Worm (Caenorhabditis elegans): ENCODE results near the gene inx-6.
A peak's percentile ranks its signal among the peaks of the same experiment; 100 is the strongest.

inx-6 gene

ce11 chrIV:12724641-12725040 lies 21.7 kb upstream of the inx-6 start, which contains the start of the genes T23F6.3 and rbd-1 (continued):
- TF ChIP-seq nhr-19 (GFP tag; conservative IDR thresholded peaks at IDR 0.05) (peak; percentile 93), lin-35 (GFP tag; optimal IDR thresholded peaks at IDR 0.05) (peak; percentile 99 to 100), nhr-20 (tag; optimal IDR thresholded peaks at IDR 0.05) (peak; percentile 95), fos-1 (tag; optimal IDR thresholded peaks at IDR 0.05) (peak; percentile 83), F16B12.6 (tag; optimal IDR thresholded peaks at IDR 0.05) (peak; percentile 63), C16A3.4 (tag; optimal IDR thresholded peaks at IDR 0.05) (peak; percentile 93), dpl-1 (GFP tag; optimal IDR thresholded peaks at IDR 0.05) (peak; percentile 100), zip-4 (GFP tag; optimal IDR thresholded peaks at IDR 0.05) (peak; percentile 68), efl-3 (GFP tag; optimal IDR thresholded peaks at IDR 0.05) (no peak), snu-23 (GFP tag; optimal IDR thresholded peaks at IDR 0.05) (peak; percentile 96), alr-1 (tag; optimal IDR thresholded peaks at IDR 0.05; ENCODE audit: borderline replicate concordance) (no peak), C34B4.2 (tag; optimal IDR thresholded peaks at IDR 0.05) (no peak), egl-13 (tag; optimal IDR thresholded peaks at IDR 0.05) (peak; percentile 84), hlh-4 (tag; optimal IDR thresholded peaks at IDR 0.05) (no peak), jun-1 (tag; optimal IDR thresholded peaks at IDR 0.05) (peak; percentile 76), unc-62 (GFP tag; optimal IDR thresholded peaks at IDR 0.05) (no peak), elt-3 (tag; optimal IDR thresholded peaks at IDR 0.05) (peak in 3 of 6 experiments; percentile 66 to 86 (median 79)), nhr-76 (tag; optimal IDR thresholded peaks at IDR 0.05) (no peak), nhr-12 (tag; optimal IDR thresholded peaks at IDR 0.05) (no peak), ceh-63 (GFP tag; optimal IDR thresholded peaks at IDR 0.05) (no peak), sptf-1 (tag; optimal IDR thresholded peaks at IDR 0.05) (no peak), nhr-28 (tag; optimal IDR thresholded peaks at IDR 0.05) (no peak), ceh-8 (GFP tag; optimal IDR thresholded peaks at IDR 0.05) (peak; percentile 90), pag-3 (tag; optimal IDR thresholded peaks at IDR 0.05; ENCODE audit: borderline replicate concordance, insufficient read depth) (no peak), hpl-2 (GFP tag; optimal IDR thresholded peaks at IDR 0.05) (peak; percentile 84), unc-130 (tag; optimal IDR thresholded peaks at IDR 0.05) (peak; percentile 95), aly-2 (tag; optimal IDR thresholded peaks at IDR 0.05) (peak; percentile 90), nhr-77 (tag; optimal IDR thresholded peaks at IDR 0.05) (peak; percentile 82), ces-1 (GFP tag; optimal IDR thresholded peaks at IDR 0.05) (no peak), swsn-7 (tag; optimal IDR thresholded peaks at IDR 0.05) (peak; percentile 92), hlh-17 (GFP tag; optimal IDR thresholded peaks at IDR 0.05; ENCODE audit: borderline replicate concordance) (no peak), unc-30 (tag; optimal IDR thresholded peaks at IDR 0.05) (peak; percentile 44), isw-1 (GFP tag; IDR thresholded peaks at IDR 0.05) (peak; percentile 87), mef-2 (tag; optimal IDR thresholded peaks at IDR 0.05) (peak; percentile 44), nhr-47 (tag; optimal IDR thresholded peaks at IDR 0.05) (peak; percentile 96), egl-27 (tag; optimal IDR thresholded peaks at IDR 0.05) (peak in 1 of 2 experiments; percentile 47), mab-9 (GFP tag; IDR thresholded peaks at IDR 0.05) (peak; percentile 72), tlp-1 (tag; optimal IDR thresholded peaks at IDR 0.05) (no peak), fkh-4 (tag; optimal IDR thresholded peaks at IDR 0.05; ENCODE audit: borderline replicate concordance) (peak; percentile 81), ceh-82 (tag; optimal IDR thresholded peaks at IDR 0.05) (peak; percentile 93 to 96 (median 94)), elt-2 (tag; optimal IDR thresholded peaks at IDR 0.05) (peak; percentile 74), lsy-2 (tag; optimal IDR thresholded peaks at IDR 0.05) (peak; percentile 93 to 94), C04F5.9 (tag; optimal IDR thresholded peaks at IDR 0.05) (peak; percentile 82), ztf-11 (tag; optimal IDR thresholded peaks at IDR 0.05) (peak in 1 of 2 experiments; percentile 92), nhr-71 (tag; optimal IDR thresholded peaks at IDR 0.05) (peak; percentile 96), dsc-1 (tag; optimal IDR thresholded peaks at IDR 0.05) (peak; percentile 92), nhr-85 (tag) (peak; percentile 96), ceh-88 (GFP tag; IDR thresholded peaks at IDR 0.05) (peak; percentile 85)

Data from whole organism, L1 larva.